Fruit fly (Drosophila melanogaster) whole organism, adult: ENCODE measurements around the gene escl.

Experiments
- CG11617 ChIP-seq: fragments of 200-800 bp; sonication (Bioruptor generic); optimal IDR thresholded peaks from 2 replicates; lab custom pipeline; 2017; ENCODE audit warnings: mild to moderate bottlenecking, missing biosample characterization, missing genetic modification reagents, missing genetic modification characterization
- CG7045 ChIP-seq: fragments of 200-800 bp; sonication (Bioruptor generic); optimal IDR thresholded peaks from 2 replicates; lab custom pipeline; 2017; ENCODE audit warnings: missing biosample characterization, mild to moderate bottlenecking, missing genetic modification characterization
- Clk ChIP-seq: fragments of 200-800 bp; sonication (Bioruptor generic); optimal IDR thresholded peaks from 2 replicates; lab custom pipeline; 2017; ENCODE audit warnings: missing biosample characterization, missing genetic modification characterization
- Crg-1 ChIP-seq: fragments of 200-800 bp; sonication (Bioruptor generic); optimal IDR thresholded peaks from 2 replicates; lab custom pipeline; 2016; ENCODE audit warnings: missing biosample characterization, missing genetic modification characterization
- Hr96 ChIP-seq: fragments of 200-800 bp; sonication (Bioruptor generic); optimal IDR thresholded peaks from 2 replicates; lab custom pipeline; 2016; ENCODE audit warnings: missing biosample characterization, missing genetic modification characterization
- Mnt ChIP-seq: fragments of 200-800 bp; sonication (Bioruptor generic); optimal IDR thresholded peaks from 2 replicates; lab custom pipeline; 2016; ENCODE audit warnings: missing biosample characterization, mild to moderate bottlenecking, missing genetic modification characterization
- bab1 ChIP-seq: fragments of 200-800 bp; sonication (Bioruptor generic); optimal IDR thresholded peaks from 3 replicates; lab custom pipeline; 2019; ENCODE audit warnings: missing biosample characterization, mild to moderate bottlenecking, missing genetic modification characterization, moderate library complexity
- kay ChIP-seq: fragments of 200-800 bp; sonication (Bioruptor generic); peaks from one replicate; lab custom pipeline; 2016; ENCODE audit warnings: missing biosample characterization, missing genetic modification characterization, borderline replicate concordance
- pad ChIP-seq: fragments of 200-800 bp; sonication (Bioruptor generic); optimal IDR thresholded peaks from 3 replicates; lab custom pipeline; 2017; ENCODE audit warnings: missing biosample characterization, missing genetic modification characterization, mild to moderate bottlenecking, moderate library complexity, missing genetic modification reagents
- toe ChIP-seq: fragments of 200-800 bp; sonication (Bioruptor generic); optimal IDR thresholded peaks from 2 replicates; lab custom pipeline; 2016; ENCODE audit warnings: missing biosample characterization, missing genetic modification characterization

DNA sequence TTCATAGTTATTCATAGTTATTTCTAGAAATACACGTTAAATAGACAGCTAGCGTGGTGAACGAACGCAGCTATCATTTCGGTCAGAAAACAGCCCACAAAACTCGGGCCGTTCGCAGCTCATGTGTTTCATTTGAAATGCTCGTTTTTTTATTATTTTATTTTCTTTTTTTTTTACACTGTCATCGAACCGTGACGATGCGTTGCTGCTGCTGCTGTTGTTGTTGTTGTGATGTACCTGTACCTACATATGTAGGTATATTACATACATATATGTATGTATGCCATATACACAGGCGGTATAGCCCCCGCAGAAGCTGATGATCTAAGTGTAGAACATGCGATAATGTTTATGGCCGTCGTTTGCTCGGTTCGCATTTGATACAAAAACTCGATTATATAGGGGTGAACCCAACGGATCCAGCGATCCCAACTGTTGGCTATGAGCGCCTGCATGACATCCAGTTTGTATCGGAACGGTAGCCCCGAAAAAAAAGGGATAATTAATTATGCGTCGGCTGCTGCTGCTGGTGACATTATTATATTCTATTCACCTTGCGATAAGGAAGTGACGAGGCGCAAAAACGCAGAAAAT is 17.5 kb upstream of the escl start:
- TF ChIP-seq Hr96 (GFP tag; lab: Kevin White, UChicago), result no peak
- no peak for TF ChIP-seq CG7045 (GFP tag; lab: Kevin White, UChicago)
- no peak for TF ChIP-seq kay (GFP tag; lab: Kevin White, UChicago)
- no peak for TF ChIP-seq CG11617
- TF ChIP-seq pad, result no peak
- no peak for TF ChIP-seq Crg-1 (GFP tag; lab: Kevin White, UChicago)
- TF ChIP-seq bab1 (GFP tag; lab: Kevin White, UChicago), result no peak
- TF ChIP-seq toe, result no peak
- TF ChIP-seq Mnt (GFP tag; lab: Kevin White, UChicago), result no peak
- TF ChIP-seq Clk, result no peak
